Worm (Caenorhabditis elegans): ENCODE measurements around the gene ZK54.3.

ZK54.3 gene

DNA sequence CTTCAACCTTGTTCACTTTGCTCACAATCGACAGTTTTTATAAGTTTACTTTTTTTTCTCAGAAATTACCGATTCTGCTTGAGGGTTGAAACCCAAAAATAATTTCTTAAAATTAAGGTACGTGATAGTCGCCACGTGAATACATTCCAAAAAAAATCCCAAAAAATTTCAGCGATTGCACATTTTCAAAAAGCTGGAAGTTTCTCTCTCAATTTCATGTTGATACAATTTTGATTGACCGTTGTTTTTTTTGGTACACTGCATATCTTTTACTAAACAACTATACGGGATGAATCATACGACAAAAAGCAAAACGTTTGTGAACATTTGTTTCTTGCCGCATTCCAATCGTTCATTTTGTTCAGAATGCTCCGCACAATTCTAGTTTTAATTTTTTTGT, 28.4 kb downstream of the ZK54.3 start, which contains the start of gene C36E6.8:
TSS of gene C36E6.8 (plus strand) at position 301 of the 400 bp plus-strand sequence.
- TF ChIP-seq Y75B8A.6 (GFP tag; IDR thresholded peaks at IDR 0.05) (no peak), tag-97 (GFP tag; IDR thresholded peaks at IDR 0.05) (no peak), ZK337.2 (GFP tag; IDR thresholded peaks at IDR 0.05) (no peak), ceh-82 (tag; optimal IDR thresholded peaks at IDR 0.05) (no peak), ctbp-1 (GFP tag; IDR thresholded peaks at IDR 0.05) (no peak), daf-8 (GFP tag; IDR thresholded peaks at IDR 0.05) (no peak), vab-7 (GFP tag; IDR thresholded peaks at IDR 0.05) (no peak)

DNA sequence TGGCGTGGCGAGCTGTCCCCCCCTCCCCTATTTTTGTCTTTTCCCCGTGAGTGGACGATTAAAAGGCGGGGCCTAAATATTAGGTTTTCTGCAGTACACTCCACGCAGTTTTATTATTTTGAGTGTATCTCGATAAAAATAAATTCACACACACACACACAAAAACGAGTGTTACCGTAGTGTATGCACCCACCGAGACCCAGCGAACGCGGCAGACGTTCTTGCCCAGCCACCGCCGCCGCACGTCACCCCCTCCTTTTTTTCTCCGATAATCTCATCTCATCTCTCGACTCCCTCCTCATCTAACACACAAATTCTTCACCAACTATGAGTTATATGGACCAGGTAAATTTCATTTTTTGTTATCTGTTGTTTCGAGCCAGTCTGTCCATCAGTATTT, 32.6 kb downstream of the ZK54.3 start, which contains the start of gene fubl-3:
TSS of gene fubl-3 (plus strand) at position 212 of the 400 bp plus-strand sequence.
- TF ChIP-seq spr-3 (GFP tag; optimal IDR thresholded peaks at IDR 0.05) (no peak), aha-1 (tag) (peak; percentile 70), T20F7.1 (GFP tag; optimal IDR thresholded peaks at IDR 0.05) (no peak), hlh-11 (tag; optimal IDR thresholded peaks at IDR 0.05) (peak; percentile 30), ceh-62 (tag; optimal IDR thresholded peaks at IDR 0.05) (no peak), egl-43 (GFP tag; IDR thresholded peaks at IDR 0.05) (no peak), gei-8 (GFP tag; optimal IDR thresholded peaks at IDR 0.05) (no peak), hmg-1.1 (GFP tag; IDR thresholded peaks at IDR 0.05) (peak; percentile 31; the same call in 1 of the 2 replicates), D1046.2 (GFP tag; IDR thresholded peaks at IDR 0.05) (peak; percentile 92), madf-9 (GFP tag; conservative IDR thresholded peaks at IDR 0.05) (0 out of 2 replicates have a peak, but pooled peaks have one; percentile 16), hlh-30 (tag; optimal IDR thresholded peaks at IDR 0.05; ENCODE audit: insufficient read depth) (peak; percentile 43), nhr-42 (GFP tag; IDR thresholded peaks at IDR 0.05) (0 out of 2 replicates have a peak, but pooled peaks have one; percentile 16), nhr-11 (tag; optimal IDR thresholded peaks at IDR 0.05) (peak; percentile 1), mxl-3 (GFP tag; optimal IDR thresholded peaks at IDR 0.05) (peak; percentile 15), hif-1 (tag; optimal IDR thresholded peaks at IDR 0.05) (peak in 1 of 2 experiments; percentile 15), lin-29 (GFP tag; IDR thresholded peaks at IDR 0.05) (no peak), ctbp-1 (GFP tag; IDR thresholded peaks at IDR 0.05) (0 out of 2 replicates have a peak, but pooled peaks have one; percentile 29), dmd-6 (GFP tag; IDR thresholded peaks at IDR 0.05) (peak; percentile 44; the same call in 1 of the 2 replicates), rbr-2 (tag; optimal IDR thresholded peaks at IDR 0.05) (peak; percentile 35), nhr-28 (tag; optimal IDR thresholded peaks at IDR 0.05) (peak; percentile 17), mep-1 (tag; optimal IDR thresholded peaks at IDR 0.05) (peak; percentile 36), ama-1 (optimal IDR thresholded peaks at IDR 0.05) (no peak), lsy-2 (tag; optimal IDR thresholded peaks at IDR 0.05) (peak; percentile 70 to 95), nhr-6 (tag; optimal IDR thresholded peaks at IDR 0.05) (no peak), zip-11 (GFP tag; IDR thresholded peaks at IDR 0.05) (no peak), daf-16 (GFP tag; optimal IDR thresholded peaks at IDR 0.05) (no peak), daf-16 (tag; optimal IDR thresholded peaks at IDR 0.05) (peak; percentile 18), mes-2 (tag; optimal IDR thresholded peaks at IDR 0.05; ENCODE audit: poor library complexity, severe bottlenecking) (peak; percentile 54), nhr-48 (tag; optimal IDR thresholded peaks at IDR 0.05) (no peak), F26F4.8 (GFP tag; conservative IDR thresholded peaks at IDR 0.05) (no peak)

DNA sequence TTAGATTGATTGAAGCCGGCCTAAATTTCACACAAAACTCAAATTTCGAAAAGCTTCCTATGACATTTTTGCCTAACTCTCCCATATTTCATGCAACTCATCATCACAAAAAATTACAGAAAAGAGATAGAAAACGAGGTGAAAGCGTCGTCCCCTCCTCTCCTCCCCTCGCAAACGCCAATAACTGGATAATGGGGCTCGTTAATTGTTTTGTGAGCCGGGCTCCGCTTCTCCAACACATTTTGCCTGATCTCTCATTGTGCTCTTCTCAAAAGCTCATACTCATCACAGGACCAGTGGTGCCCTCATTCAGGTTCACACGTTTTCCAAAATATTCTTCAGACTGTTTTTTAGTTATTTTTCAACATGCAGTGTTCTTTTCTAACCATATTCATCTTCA, 38.0 kb downstream of the ZK54.3 start, which contains the start of gene pbo-6:
TSS of gene pbo-6 (plus strand) at position 240 of the 400 bp plus-strand sequence.
- TF ChIP-seq mdl-1 (tag; optimal IDR thresholded peaks at IDR 0.05) = no peak
- no peak for TF ChIP-seq unc-130 (GFP tag; optimal IDR thresholded peaks at IDR 0.05)
- no peak for TF ChIP-seq Y105C5A.15 (GFP tag; IDR thresholded peaks at IDR 0.05)
- no peak for TF ChIP-seq dmd-9 (GFP tag; IDR thresholded peaks at IDR 0.05)
- TF ChIP-seq mdt-29 (GFP tag; IDR thresholded peaks at IDR 0.05) = no peak
